Fruit fly (Drosophila melanogaster) whole organism, embryonic: ENCODE data around the gene Kmn2.
A peak's percentile ranks its signal among the peaks of the same experiment; 100 is the strongest.

ENCODE experiments used
- Ada2b ChIP-seq: fragments of 200-800 bp; sonication (Bioruptor generic); IDR thresholded peaks from 2 replicates; pipeline ENCODE4 v1.3.6; 2022; ENCODE audit warnings: missing biosample characterization, missing genetic modification characterization
- CG10147 ChIP-seq: fragments of 200-800 bp; sonication (Bioruptor generic); optimal IDR thresholded peaks from 2 replicates; lab custom pipeline; 2019; ENCODE audit warnings: missing biosample characterization, mild to moderate bottlenecking, missing genetic modification characterization, moderate library complexity
- CG10274 ChIP-seq: fragments of 200-800 bp; sonication (Bioruptor generic); optimal IDR thresholded peaks from 3 replicates; lab custom pipeline; 2017; ENCODE audit warnings: missing biosample characterization, mild to moderate bottlenecking, missing genetic modification characterization
- CG10366 ChIP-seq: fragments of 200-800 bp; sonication (Bioruptor generic); IDR thresholded peaks from 2 replicates; pipeline ENCODE4 v1.3.6; 2022; ENCODE audit warnings: missing biosample characterization, missing genetic modification characterization
- CG11695 ChIP-seq: fragments of 200-800 bp; sonication (Bioruptor generic); IDR thresholded peaks from 3 replicates; pipeline ENCODE4 v1.3.6; 2022; ENCODE audit warnings: missing biosample characterization, missing genetic modification characterization
- CG13123 ChIP-seq: fragments of 200-800 bp; sonication (Bioruptor generic); optimal IDR thresholded peaks from 2 replicates; lab custom pipeline; 2016; ENCODE audit warnings: missing biosample characterization, missing genetic modification characterization
- CG14014 ChIP-seq: fragments of 200-800 bp; sonication (Bioruptor generic); IDR thresholded peaks from 2 replicates; pipeline ENCODE4 v1.3.6; 2022; ENCODE audit warnings: missing biosample characterization, missing genetic modification characterization
- CG14965 ChIP-seq: fragments of 200-800 bp; sonication (Bioruptor generic); optimal IDR thresholded peaks from 2 replicates; lab custom pipeline; 2016; ENCODE audit warnings: missing biosample characterization, missing genetic modification characterization, borderline replicate concordance
- CG17328 ChIP-seq: fragments of 200-800 bp; sonication (Bioruptor generic); IDR thresholded peaks from 2 replicates; pipeline ENCODE4 v1.3.6; 2022; ENCODE audit warnings: missing biosample characterization, missing genetic modification characterization
- CG17568 ChIP-seq: fragments of 200-800 bp; sonication (Bioruptor generic); optimal IDR thresholded peaks from 2 replicates; lab custom pipeline; 2018; ENCODE audit warnings: missing biosample characterization, mild to moderate bottlenecking, missing genetic modification characterization, moderate library complexity
- CG17802 ChIP-seq: fragments of 200-800 bp; sonication (Bioruptor generic); optimal IDR thresholded peaks from 2 replicates; lab custom pipeline; 2018; ENCODE audit warnings: missing biosample characterization, mild to moderate bottlenecking, missing genetic modification characterization, moderate library complexity
- CG18011 ChIP-seq: fragments of 200-800 bp; sonication (Bioruptor generic); optimal IDR thresholded peaks from 2 replicates; lab custom pipeline; 2017; ENCODE audit warnings: missing biosample characterization, missing genetic modification characterization, mild to moderate bottlenecking, moderate library complexity, missing genotype
- CG33557 ChIP-seq: fragments of 200-800 bp; sonication (Bioruptor generic); optimal IDR thresholded peaks from 2 replicates; lab custom pipeline; 2019; ENCODE audit warnings: missing biosample characterization, mild to moderate bottlenecking, missing genetic modification characterization, moderate library complexity
- CG34376 ChIP-seq: fragments of 200-800 bp; sonication (Bioruptor generic); optimal IDR thresholded peaks from 2 replicates; lab custom pipeline; 2018; ENCODE audit warnings: missing biosample characterization, mild to moderate bottlenecking, missing genetic modification characterization
- CG4404 ChIP-seq: fragments of 200-800 bp; sonication (Bioruptor generic); IDR thresholded peaks from 2 replicates; pipeline ENCODE4 v1.3.6; 2022; ENCODE audit warnings: missing biosample characterization, missing genetic modification characterization
- CG4854 ChIP-seq: fragments of 200-800 bp; sonication (Bioruptor generic); optimal IDR thresholded peaks from 2 replicates; lab custom pipeline; 2016; ENCODE audit warnings: missing biosample characterization, missing genetic modification characterization, inconsistent platforms
- CG5180 ChIP-seq: fragments of 200-800 bp; sonication (Bioruptor generic); optimal IDR thresholded peaks from 3 replicates; lab custom pipeline; 2017; ENCODE audit warnings: missing biosample characterization, missing genetic modification characterization, mild to moderate bottlenecking, moderate library complexity, missing genetic modification reagents
- CG7372 ChIP-seq: fragments of 200-800 bp; sonication (Bioruptor generic); IDR thresholded peaks from 2 replicates; pipeline ENCODE4 v1.3.6; 2022; ENCODE audit warnings: missing biosample characterization, missing genetic modification characterization
- CG8359 ChIP-seq: fragments of 200-800 bp; sonication (Bioruptor generic); optimal IDR thresholded peaks from 2 replicates; lab custom pipeline; 2017; ENCODE audit warnings: missing biosample characterization, mild to moderate bottlenecking, missing genetic modification characterization, borderline replicate concordance
- CG9932 ChIP-seq: fragments of 200-800 bp; sonication (Bioruptor generic); IDR thresholded peaks from 2 replicates; pipeline ENCODE4 v1.3.6; 2022; ENCODE audit warnings: missing biosample characterization, missing genetic modification characterization
- Gug ChIP-seq: fragments of 200-800 bp; sonication (Bioruptor generic); IDR thresholded peaks from 4 replicates; pipeline ENCODE4 v1.3.6; 2022; ENCODE audit warnings: missing biosample characterization, missing genetic modification characterization
- HLH54F ChIP-seq: fragments of 200-800 bp; sonication (Bioruptor generic); optimal IDR thresholded peaks from 3 replicates; lab custom pipeline; 2016; ENCODE audit warnings: missing biosample characterization, missing genetic modification characterization
- Hand ChIP-seq: fragments of 200-800 bp; sonication (Bioruptor generic); optimal IDR thresholded peaks from 2 replicates; lab custom pipeline; 2017; ENCODE audit warnings: mild to moderate bottlenecking, missing biosample characterization, missing genetic modification reagents, missing genetic modification characterization
- Opbp ChIP-seq: fragments of 200-800 bp; sonication (Bioruptor generic); IDR thresholded peaks from 3 replicates; pipeline ENCODE4 v1.3.6; 2022; ENCODE audit warnings: missing biosample characterization, missing genetic modification characterization; ENCODE audit not compliant: partially characterized antibody
- Xbp1 ChIP-seq: fragments of 200-800 bp; sonication (Bioruptor generic); optimal IDR thresholded peaks from 3 replicates; lab custom pipeline; 2016; ENCODE audit warnings: missing biosample characterization, mild to moderate bottlenecking, missing genetic modification characterization
- bab2 ChIP-seq: fragments of 200-800 bp; sonication (Bioruptor generic); optimal IDR thresholded peaks from 2 replicates; lab custom pipeline; 2016; ENCODE audit warnings: missing biosample characterization, missing genetic modification characterization
- crp ChIP-seq, 2 experiments: fragments of 200-800 bp; sonication (Bioruptor generic); optimal IDR thresholded peaks; 2 replicates in 1 of 2; 3 replicates in 1 of 2; lab custom pipeline; 2017; ENCODE audit warnings: missing biosample characterization in 2 of 2, missing genetic modification characterization in 2 of 2, mild to moderate bottlenecking in 1 of 2, moderate library complexity in 1 of 2
- cwo ChIP-seq: fragments of 200-800 bp; sonication (Bioruptor generic); optimal IDR thresholded peaks from 3 replicates; lab custom pipeline; 2017; ENCODE audit warnings: missing biosample characterization, missing genetic modification characterization, mild to moderate bottlenecking, moderate library complexity, missing genetic modification reagents
- dati ChIP-seq: fragments of 200-800 bp; sonication (Bioruptor generic); IDR thresholded peaks from 2 replicates; pipeline ENCODE4 v1.3.6; 2022; ENCODE audit warnings: missing biosample characterization, missing genetic modification characterization
- en ChIP-seq: fragments of 200-800 bp; sonication (Bioruptor generic); optimal IDR thresholded peaks from 2 replicates; lab custom pipeline; 2016; ENCODE audit warnings: missing biosample characterization, missing genetic modification characterization
- exex ChIP-seq: fragments of 200-800 bp; sonication (Bioruptor generic); optimal IDR thresholded peaks from 4 replicates; lab custom pipeline; 2018; ENCODE audit warnings: missing biosample characterization, mild to moderate bottlenecking, missing genetic modification characterization, moderate library complexity
- ftz-f1 ChIP-seq: fragments of 200-800 bp; sonication (Bioruptor generic); optimal IDR thresholded peaks from 2 replicates; lab custom pipeline; 2016; ENCODE audit warnings: missing biosample characterization, missing genetic modification characterization
- gfzf ChIP-seq: fragments of 200-800 bp; sonication (Bioruptor generic); optimal IDR thresholded peaks from 2 replicates; lab custom pipeline; 2016; ENCODE audit warnings: missing biosample characterization, mild to moderate bottlenecking, missing genetic modification characterization, moderate library complexity
- gsb ChIP-seq: fragments of 200-800 bp; sonication (Bioruptor generic); IDR thresholded peaks from 2 replicates; pipeline ENCODE4 v1.3.6; 2022; ENCODE audit warnings: missing biosample characterization, missing genetic modification characterization
- kay ChIP-seq: fragments of 200-800 bp; sonication (Bioruptor generic); optimal IDR thresholded peaks from 2 replicates; lab custom pipeline; 2016; ENCODE audit warnings: missing biosample characterization, missing genetic modification characterization
- lab ChIP-seq: fragments of 200-800 bp; sonication (Bioruptor generic); optimal IDR thresholded peaks from 3 replicates; lab custom pipeline; 2017; ENCODE audit warnings: missing biosample characterization, missing genetic modification characterization, mild to moderate bottlenecking, moderate library complexity, missing genetic modification reagents
- lov ChIP-seq, 2 experiments: fragments of 200-800 bp in 1 of 2; fragments of >200 bp in 1 of 2; sonication (Bioruptor generic) in 1 of 2; IDR thresholded peaks in 1 of 2; optimal IDR thresholded peaks in 1 of 2; 2 replicates in 1 of 2; 3 replicates in 1 of 2; pipeline versions ENCODE4 v1.3.6 to Lab custom; 2017 to 2022; ENCODE audit warnings: missing biosample characterization in 1 of 2, missing genetic modification characterization in 1 of 2
- mld ChIP-seq: fragments of 200-800 bp; sonication (Bioruptor generic); IDR thresholded peaks from 3 replicates; pipeline ENCODE4 v1.3.6; 2022; ENCODE audit warnings: missing biosample characterization, missing genetic modification characterization; ENCODE audit not compliant: partially characterized antibody
- nmo ChIP-seq: fragments of 200-800 bp; sonication (Bioruptor generic); optimal IDR thresholded peaks from 2 replicates; lab custom pipeline; 2018; ENCODE audit warnings: missing biosample characterization, mild to moderate bottlenecking, missing genetic modification characterization, moderate library complexity
- sc ChIP-seq, 3 experiments: fragments of >200 bp in 2 of 3; fragments of 200-800 bp in 1 of 3; sonication (Bioruptor generic) in 1 of 3; optimal IDR thresholded peaks; 2 replicates in 2 of 3; 3 replicates in 1 of 3; lab custom pipeline; 2017; ENCODE audit warnings: mild to moderate bottlenecking in 1 of 3, missing biosample characterization in 1 of 3, missing genetic modification characterization in 1 of 3, missing genetic modification reagents in 1 of 3
- shn ChIP-seq: fragments of 200-800 bp; sonication (Bioruptor generic); optimal IDR thresholded peaks from 3 replicates; lab custom pipeline; 2016; ENCODE audit warnings: missing biosample characterization, missing genetic modification characterization
- toy ChIP-seq: fragments of 200-800 bp; sonication (Bioruptor generic); IDR thresholded peaks from 2 replicates; pipeline ENCODE4 v1.3.6; 2022; ENCODE audit warnings: missing biosample characterization, missing genetic modification characterization
- trem ChIP-seq: fragments of 200-800 bp; optimal IDR thresholded peaks from 3 replicates; lab custom pipeline; 2019; ENCODE audit warnings: missing biosample characterization, mild to moderate bottlenecking, missing genetic modification characterization, moderate library complexity
- wdn ChIP-seq: fragments of 200-800 bp; sonication (Bioruptor generic); IDR thresholded peaks from 2 replicates; pipeline ENCODE4 v1.3.6; 2022; ENCODE audit warnings: missing biosample characterization, missing genetic modification characterization
- zf30C ChIP-seq: fragments of 200-800 bp; sonication (Bioruptor generic); optimal IDR thresholded peaks from 3 replicates; lab custom pipeline; 2018; ENCODE audit warnings: missing biosample characterization, mild to moderate bottlenecking, missing genetic modification characterization
- zfh1 ChIP-seq: fragments of 200-800 bp; sonication (Bioruptor generic); IDR thresholded peaks from 3 replicates; pipeline ENCODE4 v1.3.6; 2022; ENCODE audit warnings: missing biosample characterization, missing genetic modification characterization

Gene Kmn2

dm6 chr3R:8013121-8014009 is 12.3 kb upstream of the Kmn2 start, which contains the start of the genes CG10435 and Pbp95 (continued):
- TF ChIP-seq Ada2b (peak; percentile 35; the same call in 1 of the 2 replicates), toy (GFP tag; lab: Robert Waterston, UW) (0 out of 2 replicates have a peak, but pooled peaks have one; percentile 38), CG13123 (GFP tag; lab: Kevin White, UChicago) (no peak), sc (optimal IDR thresholded peaks at IDR 0.05; lab: Kevin White, UChicago) (no peak), sc (GFP tag; optimal IDR thresholded peaks at IDR 0.05; lab: Kevin White, UChicago) (no peak), Opbp (GFP tag; lab: Robert Waterston, UW) (peak; percentile 52; the same call in 1 of the 3 replicates), CG7372 (GFP tag; lab: Robert Waterston, UW) (no peak), CG10274 (GFP tag; lab: Kevin White, UChicago) (peak; percentile 34), CG17328 (peak; percentile 50; the same call in 1 of the 2 replicates), CG5180 (GFP tag; lab: Kevin White, UChicago) (no peak), crp (GFP tag; optimal IDR thresholded peaks at IDR 0.05; lab: Kevin White, UChicago) (peak; percentile 35 to 88), Gug (GFP tag; lab: Robert Waterston, UW) (peak; percentile 70; the same call in 2 of the 4 replicates), CG4854 (no peak), lov (optimal IDR thresholded peaks at IDR 0.05; lab: Kevin White, UChicago) (no peak), lov (GFP tag; IDR thresholded peaks at IDR 0.05; lab: Robert Waterston, UW) (no peak), CG4404 (GFP tag; lab: Robert Waterston, UW) (no peak), HLH54F (GFP tag; lab: Kevin White, UChicago) (peak; percentile 66), CG17802 (no peak), exex (tag; lab: Kevin White, UChicago) (no peak), CG14965 (no peak), CG17568 (no peak), CG14014 (GFP tag; lab: Robert Waterston, UW) (peak; percentile 38; the same call in 1 of the 2 replicates), mld (GFP tag; lab: Robert Waterston, UW) (0 out of 3 replicates have a peak, but pooled peaks have one; percentile 51), Xbp1 (GFP tag; lab: Kevin White, UChicago) (peak; percentile 66), CG33557 (GFP tag; lab: Kevin White, UChicago) (no peak), CG9932 (GFP tag; lab: Robert Waterston, UW) (peak; percentile 79), nmo (peak; percentile 60), dati (GFP tag; lab: Robert Waterston, UW) (no peak), ftz-f1 (GFP tag; lab: Kevin White, UChicago) (no peak), CG10147 (no peak), gfzf (GFP tag; lab: Kevin White, UChicago) (peak; percentile 11), CG10366 (peak; percentile 30), trem (tag; lab: Kevin White, UChicago) (no peak), kay (GFP tag; lab: Kevin White, UChicago) (no peak), CG8359 (GFP tag; lab: Kevin White, UChicago) (no peak), shn (GFP tag; lab: Kevin White, UChicago) (no peak), en (GFP tag; lab: Kevin White, UChicago) (no peak), zf30C (GFP tag; lab: Kevin White, UChicago) (no peak), CG18011 (GFP tag; lab: Kevin White, UChicago) (peak; percentile 13), gsb (GFP tag; lab: Robert Waterston, UW) (0 out of 2 replicates have a peak, but pooled peaks have one; percentile 20), zfh1 (GFP tag; lab: Robert Waterston, UW) (peak; percentile 72), cwo (GFP tag; lab: Kevin White, UChicago) (no peak), CG11695 (peak; percentile 51; the same call in 1 of the 3 replicates), CG34376 (GFP tag; lab: Kevin White, UChicago) (no peak), bab2 (peak; percentile 63), wdn (no peak), Hand (GFP tag; lab: Kevin White, UChicago) (no peak), lab (no peak)
